Fruit fly (Drosophila melanogaster): ENCODE results near the gene Ada1-2.
A peak's percentile ranks its signal among the peaks of the same experiment; 100 is the strongest.

The Ada1-2 gene

DNA sequence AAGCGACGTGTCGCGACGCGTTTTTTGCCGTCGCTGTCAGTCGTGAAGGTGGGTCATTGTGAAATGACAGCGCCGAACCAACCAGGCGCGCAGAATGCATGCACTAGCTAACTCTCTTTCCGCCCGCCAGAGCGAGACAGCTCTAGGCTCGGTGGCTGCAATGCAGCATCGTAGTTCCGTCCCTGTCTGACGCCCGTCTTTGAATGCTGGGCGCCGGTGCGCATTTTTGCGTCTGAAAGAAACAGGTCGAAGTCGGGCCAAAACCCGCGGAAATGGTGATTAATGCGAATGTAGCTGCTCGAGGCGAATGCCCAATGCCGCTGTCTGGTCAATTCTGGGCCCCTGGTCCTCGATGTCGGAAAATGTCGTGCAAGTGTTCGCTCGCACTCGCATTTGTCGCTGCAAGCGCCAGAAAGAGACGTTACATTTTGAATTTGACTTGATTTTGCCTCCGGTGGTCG lies 14.7 kb downstream of the Ada1-2 start (continued):
- TF ChIP-seq acj6 (GFP tag; optimal IDR thresholded peaks at IDR 0.05): peak; percentile 17
- peak; percentile 49 for TF ChIP-seq lz (GFP tag; optimal IDR thresholded peaks at IDR 0.05)
- peak; percentile 56 for TF ChIP-seq CG7368 (GFP tag; optimal IDR thresholded peaks at IDR 0.05)
- TF ChIP-seq fkh (GFP tag; optimal IDR thresholded peaks at IDR 0.05): peak; percentile 80
- TF ChIP-seq CG10669 (GFP tag; optimal IDR thresholded peaks at IDR 0.05): peak; percentile 66
- peak; percentile 78 for TF ChIP-seq fd85E (GFP tag; optimal IDR thresholded peaks at IDR 0.05)
- TF ChIP-seq salr (GFP tag; optimal IDR thresholded peaks at IDR 0.05): peak; percentile 34 to 37
- TF ChIP-seq CG32006 (GFP tag; optimal IDR thresholded peaks at IDR 0.05): peak; percentile 68
- peak; percentile 35 for TF ChIP-seq cyc (GFP tag; optimal IDR thresholded peaks at IDR 0.05)
- TF ChIP-seq vri (GFP tag; optimal IDR thresholded peaks at IDR 0.05): no peak
- peak; percentile 80 for TF ChIP-seq Hr4 (GFP tag; optimal IDR thresholded peaks at IDR 0.05)
- TF ChIP-seq CG3919 (GFP tag; optimal IDR thresholded peaks at IDR 0.05): peak; percentile 66
- TF ChIP-seq CG6854 (GFP tag; optimal IDR thresholded peaks at IDR 0.05): peak; percentile 90
- peak; percentile 24 for TF ChIP-seq OdsH (GFP tag; optimal IDR thresholded peaks at IDR 0.05)
- peak; percentile 75 for TF ChIP-seq net (GFP tag; optimal IDR thresholded peaks at IDR 0.05)
- peak; percentile 74 for TF ChIP-seq Eip75B (GFP tag; optimal IDR thresholded peaks at IDR 0.05)
- no peak for TF ChIP-seq CG6163 (GFP tag; IDR thresholded peaks at IDR 0.05)
- TF ChIP-seq pdm3 (GFP tag; optimal IDR thresholded peaks at IDR 0.05): peak; percentile 67
- peak; percentile 43 for TF ChIP-seq achi (GFP tag; optimal IDR thresholded peaks at IDR 0.05)
- no peak for TF ChIP-seq CG11902 (GFP tag; optimal IDR thresholded peaks at IDR 0.05)
- peak; percentile 73 for TF ChIP-seq spab (GFP tag; optimal IDR thresholded peaks at IDR 0.05)
- TF ChIP-seq dsx (GFP tag; optimal IDR thresholded peaks at IDR 0.05; ENCODE audit: poor library complexity, severe bottlenecking): peak; percentile 100
- peak; percentile 7 for TF ChIP-seq CG6792 (GFP tag; optimal IDR thresholded peaks at IDR 0.05)
- TF ChIP-seq Eip93F (GFP tag; optimal IDR thresholded peaks at IDR 0.05): no peak
- TF ChIP-seq fd59A (GFP tag; optimal IDR thresholded peaks at IDR 0.05): peak; percentile 27
- no peak for TF ChIP-seq CG11294 (GFP tag; IDR thresholded peaks at IDR 0.05)
- TF ChIP-seq ss (GFP tag; optimal IDR thresholded peaks at IDR 0.05): peak; percentile 86
- no peak for TF ChIP-seq Hr39 (GFP tag; optimal IDR thresholded peaks at IDR 0.05)
- no peak for TF ChIP-seq CG4318 (GFP tag; optimal IDR thresholded peaks at IDR 0.05)
- TF ChIP-seq svp (GFP tag): peak; percentile 99
- TF ChIP-seq CG6276 (GFP tag; optimal IDR thresholded peaks at IDR 0.05): peak; percentile 78
- no peak for TF ChIP-seq Hr38 (GFP tag; optimal IDR thresholded peaks at IDR 0.05)
- peak; percentile 80 for TF ChIP-seq CG1621 (tag; optimal IDR thresholded peaks at IDR 0.05)

DNA sequence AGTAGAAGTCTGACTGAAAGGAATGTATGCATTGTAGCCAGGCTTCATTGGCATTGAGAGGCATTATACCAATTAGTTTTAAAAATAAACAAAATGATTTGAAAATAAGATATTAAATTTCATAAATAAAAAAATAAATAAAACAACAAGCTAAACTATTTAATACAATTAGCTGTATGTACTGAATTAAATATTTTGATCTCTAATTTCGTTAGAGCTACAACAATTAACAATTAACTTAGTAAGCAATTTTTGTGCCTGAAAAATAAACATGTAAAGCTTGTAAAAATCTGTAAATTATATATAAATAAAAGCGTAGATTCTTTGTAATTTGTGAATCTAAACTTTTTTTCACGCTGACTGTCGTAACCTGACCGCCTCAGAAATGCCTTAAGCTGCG lies 15.2 kb downstream of the Ada1-2 start, which contains the start of gene Rh5:
Gene Rh5 (plus strand): TSS at position 301 of the 400 bp plus-strand sequence.
- TF ChIP-seq Lpt (GFP tag; optimal IDR thresholded peaks at IDR 0.05) (no peak), CG6163 (GFP tag; IDR thresholded peaks at IDR 0.05) (no peak), pdm3 (GFP tag; optimal IDR thresholded peaks at IDR 0.05) (no peak), Sox102F (GFP tag; optimal IDR thresholded peaks at IDR 0.05) (no peak), CG7368 (GFP tag; optimal IDR thresholded peaks at IDR 0.05) (no peak), topi (GFP tag; optimal IDR thresholded peaks at IDR 0.05) (no peak), Hr38 (GFP tag; optimal IDR thresholded peaks at IDR 0.05) (no peak), Sox15 (GFP tag; optimal IDR thresholded peaks at IDR 0.05) (no peak), Eip75B (GFP tag; optimal IDR thresholded peaks at IDR 0.05) (no peak), fd85E (GFP tag; optimal IDR thresholded peaks at IDR 0.05) (no peak), CG10631 (GFP tag; optimal IDR thresholded peaks at IDR 0.05) (no peak), vri (GFP tag; optimal IDR thresholded peaks at IDR 0.05) (no peak), Eip78C (GFP tag) (no peak), Sox14 (GFP tag; optimal IDR thresholded peaks at IDR 0.05) (no peak), dsx (GFP tag; optimal IDR thresholded peaks at IDR 0.05; ENCODE audit: poor library complexity, severe bottlenecking) (no peak), CG8119 (GFP tag; IDR thresholded peaks at IDR 0.05) (no peak), CG6792 (GFP tag; optimal IDR thresholded peaks at IDR 0.05) (no peak), CG6808 (GFP tag; optimal IDR thresholded peaks at IDR 0.05) (no peak), esn (GFP tag; optimal IDR thresholded peaks at IDR 0.05) (no peak), CG11294 (GFP tag; IDR thresholded peaks at IDR 0.05) (no peak)
